Worm (Caenorhabditis elegans) whole organism, early embryonic: ENCODE measurements around the gene nhr-111.

Source experiments
- aly-1 ChIP-seq: sonication (generic microtip); optimal IDR thresholded peaks from 2 replicates; lab custom pipeline; 2016; ENCODE audit warnings: missing genetic modification characterization, missing compliant biosample characterization
- ama-1 ChIP-seq: fragments of 150-350 bp; optimal IDR thresholded peaks from 2 replicates; lab custom pipeline; 2014
- ceh-13 ChIP-seq: fragments of 200-800 bp; sonication (Bioruptor generic); optimal IDR thresholded peaks from 2 replicates; lab custom pipeline; 2018; ENCODE audit warnings: mild to moderate bottlenecking, missing genetic modification characterization, missing compliant biosample characterization
- ceh-36 ChIP-seq: sonication (generic microtip); optimal IDR thresholded peaks from 2 replicates; lab custom pipeline; 2016; ENCODE audit warnings: missing genetic modification characterization, inconsistent platforms, missing compliant biosample characterization
- hmbx-1 ChIP-seq: sonication (generic microtip); optimal IDR thresholded peaks from 2 replicates; lab custom pipeline; 2016; ENCODE audit warnings: mild to moderate bottlenecking, missing genetic modification characterization, missing compliant biosample characterization
- sea-1 ChIP-seq: fragments of 200-800 bp; sonication (Bioruptor generic); conservative IDR thresholded peaks from 2 replicates; pipeline ENCODE4 v1.3.6; 2022; ENCODE audit warnings: missing genetic modification characterization, missing compliant biosample characterization
- tbx-11 ChIP-seq: fragments of 200-800 bp; sonication (Bioruptor generic); IDR thresholded peaks from 2 replicates; pipeline ENCODE4 v1.3.6; 2022; ENCODE audit warnings: missing genetic modification characterization, missing compliant biosample characterization

ce11 chrV:16099441-16099840 is 25.2 kb downstream of the nhr-111 start, which contains the start of gene str-7:
- TF ChIP-seq ama-1 (no peak), ceh-13 (GFP tag; lab: Kevin White, UChicago) (no peak), ceh-36 (tag; lab: Kevin White, UChicago) (no peak), tbx-11 (GFP tag; lab: Robert Waterston, UW) (no peak), hmbx-1 (tag; lab: Kevin White, UChicago) (no peak), sea-1 (GFP tag; lab: Robert Waterston, UW) (no peak), aly-1 (tag; lab: Kevin White, UChicago) (no peak)
